Fruit fly (Drosophila melanogaster) Kc167 (cell line): ENCODE data around the gene CG45207.

Experiments used
- h ChIP-seq: fragments of >200 bp; optimal IDR thresholded peaks from 3 replicates; lab custom pipeline; 2018; ENCODE audit warnings: missing external identifiers
- psq ChIP-seq: fragments of >200 bp; optimal IDR thresholded peaks from 2 replicates; lab custom pipeline; 2017; ENCODE audit warnings: missing external identifiers

DNA sequence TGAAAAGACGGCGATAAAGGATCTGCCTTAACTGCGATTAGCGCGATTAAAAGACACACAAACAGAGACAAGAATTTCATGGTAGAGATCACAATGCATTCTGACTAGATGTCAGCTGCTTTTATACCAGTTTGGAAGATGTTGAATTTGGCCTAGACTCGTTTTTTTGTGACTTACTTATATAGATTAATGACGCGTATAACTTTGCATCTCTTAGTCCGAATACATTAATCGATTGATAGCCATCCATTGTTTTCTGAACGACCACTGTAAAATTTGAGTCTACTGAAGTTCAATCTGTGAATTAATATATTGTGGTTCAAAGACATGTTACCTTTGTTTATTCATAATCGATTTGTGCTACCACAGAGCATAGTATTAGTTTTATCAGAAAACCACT, at the start of gene CG45207:
- TF ChIP-seq psq (lab: Kevin White, UChicago) (no peak), h (lab: Kevin White, UChicago) (no peak)
